Worm (Caenorhabditis elegans) whole organism, late embryonic: ENCODE measurements around the gene kin-26.

Experiments
- ceh-45 ChIP-seq: fragments of 200-800 bp; sonication (Bioruptor generic); IDR thresholded peaks from 2 replicates; pipeline ENCODE4 v1.3.6; 2022; ENCODE audit warnings: missing genetic modification reagents, missing genetic modification characterization, missing compliant biosample characterization
- pat-9 ChIP-seq: fragments of 200-800 bp; sonication (Bioruptor generic); optimal IDR thresholded peaks from 2 replicates; lab custom pipeline; 2018; ENCODE audit warnings: mild to moderate bottlenecking, missing genetic modification characterization, moderate library complexity, missing compliant biosample characterization
- tbx-2 ChIP-seq: sonication (generic microtip); optimal IDR thresholded peaks from 2 replicates; lab custom pipeline; 2016; ENCODE audit warnings: missing genetic modification characterization, missing compliant biosample characterization

ce11 chrIV:7839923-7840322, 37.8 kb downstream of the kin-26 start:
- TF ChIP-seq tbx-2 (no peak), pat-9 (no peak), ceh-45 (no peak)
